Worm (Caenorhabditis elegans) whole organism, L1 larva: ENCODE results near the gene ZK822.9.

Experiments used
- ceh-82 ChIP-seq, 3 experiments: fragments of 150-350 bp in 1 of 3; sonication (generic microtip) in 2 of 3; optimal IDR thresholded peaks; 2 replicates each; lab custom pipeline; 2014 to 2017; ENCODE audit warnings: missing biosample characterization in 3 of 3, missing genetic modification characterization in 3 of 3
- elt-3 ChIP-seq, 6 experiments: fragments of 150-350 bp in 1 of 6; sonication (generic microtip); optimal IDR thresholded peaks; 2 replicates each; lab custom pipeline; 2017 to 2018; ENCODE audit warnings: missing biosample characterization in 6 of 6, missing genetic modification characterization in 6 of 6, inconsistent platforms in 1 of 6
- fkh-8 ChIP-seq: sonication (generic microtip); optimal IDR thresholded peaks from 2 replicates; lab custom pipeline; 2016; ENCODE audit warnings: mild to moderate bottlenecking, missing genetic modification characterization, missing compliant biosample characterization
- hlh-4 ChIP-seq: sonication (generic microtip); optimal IDR thresholded peaks from 2 replicates; lab custom pipeline; 2016; ENCODE audit warnings: mild to moderate bottlenecking, missing genetic modification characterization, missing compliant biosample characterization
- nhr-11 ChIP-seq: fragments of 150-350 bp; optimal IDR thresholded peaks from 2 replicates; lab custom pipeline; 2014; ENCODE audit warnings: missing biosample characterization, missing genetic modification characterization
- nhr-12 ChIP-seq: sonication (generic microtip); optimal IDR thresholded peaks from 2 replicates; lab custom pipeline; 2017; ENCODE audit warnings: missing biosample characterization, missing genetic modification characterization
- tbx-2 ChIP-seq: sonication (generic microtip); optimal IDR thresholded peaks from 2 replicates; lab custom pipeline; 2016; ENCODE audit warnings: missing genetic modification characterization, missing compliant biosample characterization
- vab-15 ChIP-seq: sonication (generic microtip); optimal IDR thresholded peaks from 2 replicates; lab custom pipeline; 2017; ENCODE audit warnings: missing genotype, mild to moderate bottlenecking, missing genetic modification characterization, missing compliant biosample characterization

Gene ZK822.9

DNA sequence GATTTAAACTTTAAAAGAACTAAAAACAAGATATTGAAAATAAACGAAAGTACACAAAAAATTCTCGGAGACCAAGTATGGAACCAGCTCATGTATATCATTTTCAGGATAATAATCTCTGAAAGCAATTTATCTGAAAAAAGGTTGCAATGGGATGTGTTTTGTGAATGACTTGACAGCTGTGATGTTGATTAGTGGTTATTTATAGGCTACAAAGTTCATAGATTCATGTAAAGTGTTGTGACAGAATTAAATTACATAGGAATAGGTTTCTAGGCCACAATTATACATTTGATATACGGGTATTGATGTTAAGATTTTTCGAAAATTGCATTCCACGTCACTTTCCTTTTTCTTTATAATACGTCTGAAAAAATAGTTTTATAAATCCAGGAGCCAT is 49.6 kb downstream of the ZK822.9 start, which contains the start of gene srj-1:
srj-1 (minus strand) TSS at position 101 of the 400 bp plus-strand sequence.
- TF ChIP-seq nhr-11 (tag; lab: Kevin White, UChicago) (peak; percentile 1), vab-15 (tag; lab: Kevin White, UChicago) (no peak), fkh-8 (tag; lab: Kevin White, UChicago) (peak; percentile 21), elt-3 (tag; optimal IDR thresholded peaks at IDR 0.05; lab: Kevin White, UChicago) (no peak), tbx-2 (tag; lab: Kevin White, UChicago) (no peak), hlh-4 (tag; lab: Kevin White, UChicago) (no peak), nhr-12 (no peak), ceh-82 (tag; optimal IDR thresholded peaks at IDR 0.05; lab: Kevin White, UChicago) (no peak)
